Fruit fly (Drosophila melanogaster): ENCODE data around the gene CG4572.

Gene CG4572

DNA sequence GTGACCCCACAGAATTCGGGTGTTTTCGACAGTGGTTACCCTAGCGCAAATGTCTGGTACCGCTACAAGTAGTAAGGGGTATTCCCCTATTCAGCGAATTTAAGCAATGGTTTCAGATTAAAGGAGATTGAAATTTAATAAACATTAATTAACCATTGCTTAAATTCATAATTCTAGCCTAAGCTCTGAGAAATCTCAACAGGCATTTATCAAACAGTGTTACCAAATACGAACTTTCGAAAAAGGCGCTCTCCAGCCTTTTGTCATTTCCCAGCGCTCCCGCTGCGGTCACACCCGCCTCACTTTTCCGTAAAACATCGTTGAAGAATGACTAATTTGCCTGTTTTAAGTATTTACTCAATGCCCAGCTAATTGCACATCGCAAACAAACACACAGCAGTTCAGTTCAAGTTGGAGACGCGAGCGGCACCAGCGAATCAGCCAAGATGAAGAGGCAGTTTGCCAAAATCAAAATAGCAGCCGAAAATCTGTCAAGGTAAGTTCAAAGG is 40.7 kb upstream of the CG4572 start, which contains the start of the genes Surf6 and RhoGAP92B (continued):
- TF ChIP-seq cad (GFP tag; optimal IDR thresholded peaks at IDR 0.05) (no peak), CG7372 (GFP tag; IDR thresholded peaks at IDR 0.05) (no peak), esg (GFP tag; conservative IDR thresholded peaks at IDR 0.05) (no peak; the same call in 1 of the 2 replicates), CG6791 (GFP tag; IDR thresholded peaks at IDR 0.05; ENCODE audit: partially characterized antibody) (0 out of 3 replicates have a peak, but pooled peaks have one; percentile 43), CG18262 (tag; optimal IDR thresholded peaks at IDR 0.05) (peak; percentile 53), Atf3 (GFP tag; optimal IDR thresholded peaks at IDR 0.05) (peak; percentile 37), CG10654 (GFP tag; optimal IDR thresholded peaks at IDR 0.05) (peak; percentile 54), CG17829 (tag; optimal IDR thresholded peaks at IDR 0.05) (peak; percentile 77), CG4424 (GFP tag; optimal IDR thresholded peaks at IDR 0.05) (peak; percentile 49), CG9437 (GFP tag; optimal IDR thresholded peaks at IDR 0.05) (peak; percentile 31), CG4730 (GFP tag; IDR thresholded peaks at IDR 0.05) (no peak), wdn (GFP tag; IDR thresholded peaks at IDR 0.05) (no peak), jumu (GFP tag; optimal IDR thresholded peaks at IDR 0.05) (peak; percentile 77), HmgD (GFP tag; optimal IDR thresholded peaks at IDR 0.05) (peak; percentile 74), vnd (GFP tag; IDR thresholded peaks at IDR 0.05; ENCODE audit: partially characterized antibody) (no peak), CG5245 (GFP tag; optimal IDR thresholded peaks at IDR 0.05) (peak; percentile 17), shn (GFP tag; optimal IDR thresholded peaks at IDR 0.05) (peak; percentile 24), CG12299 (tag; optimal IDR thresholded peaks at IDR 0.05) (peak; percentile 55), lbe (GFP tag; optimal IDR thresholded peaks at IDR 0.05) (peak; percentile 17), CoRest (tag; optimal IDR thresholded peaks at IDR 0.05) (peak; percentile 66), pros (GFP tag; optimal IDR thresholded peaks at IDR 0.05) (no peak), Xbp1 (GFP tag; optimal IDR thresholded peaks at IDR 0.05) (peak; percentile 70), Dref (GFP tag; IDR thresholded peaks at IDR 0.05) (0 out of 2 replicates have a peak, but pooled peaks have one; percentile 21), CG1832 (GFP tag; optimal IDR thresholded peaks at IDR 0.05) (no peak), CG12744 (GFP tag; optimal IDR thresholded peaks at IDR 0.05) (peak; percentile 19), maf-S (GFP tag; optimal IDR thresholded peaks at IDR 0.05) (peak; percentile 19), Drgx (GFP tag; IDR thresholded peaks at IDR 0.05) (peak; percentile 27; the same call in 1 of the 2 replicates), br (optimal IDR thresholded peaks at IDR 0.05) (no peak), sr (GFP tag; IDR thresholded peaks at IDR 0.05) (no peak), Rfx (GFP tag; IDR thresholded peaks at IDR 0.05) (peak; percentile 59; the same call in 1 of the 2 replicates), Pdp1 (GFP tag; optimal IDR thresholded peaks at IDR 0.05) (peak; percentile 45 to 61), Gug (GFP tag; IDR thresholded peaks at IDR 0.05) (no peak), B-H1 (GFP tag; IDR thresholded peaks at IDR 0.05) (no peak), ERR (GFP tag; optimal IDR thresholded peaks at IDR 0.05) (peak; percentile 38), Camta (GFP tag; optimal IDR thresholded peaks at IDR 0.05) (peak; percentile 55), Nf-YA (GFP tag; IDR thresholded peaks at IDR 0.05) (no peak), CG15601 (tag; optimal IDR thresholded peaks at IDR 0.05) (peak; percentile 72), chm (GFP tag; IDR thresholded peaks at IDR 0.05) (no peak; the same call in 1 of the 2 replicates)

dm6 chr3R:19902926-19903739 is 38.9 kb upstream of the CG4572 start, which contains the start of gene ClpX:
Gene ClpX (minus strand): TSS chr3R:19903689.
- TF ChIP-seq CG6272 (GFP tag; IDR thresholded peaks at IDR 0.05) (no peak), E2f2 (GFP tag; IDR thresholded peaks at IDR 0.05) (peak; percentile 35; the same call in 1 of the 2 replicates), lab (GFP tag; optimal IDR thresholded peaks at IDR 0.05) (no peak), zen2 (GFP tag; IDR thresholded peaks at IDR 0.05; ENCODE audit: partially characterized antibody) (peak; percentile 28; the same call in 1 of the 3 replicates), ato (GFP tag; IDR thresholded peaks at IDR 0.05; ENCODE audit: partially characterized antibody) (peak; percentile 60), maf-S (GFP tag; optimal IDR thresholded peaks at IDR 0.05) (no peak), NFAT (GFP tag; IDR thresholded peaks at IDR 0.05) (no peak), dm (GFP tag; optimal IDR thresholded peaks at IDR 0.05) (peak; percentile 9), Doc2 (GFP tag; IDR thresholded peaks at IDR 0.05) (no peak), CG13123 (GFP tag; optimal IDR thresholded peaks at IDR 0.05) (no peak), CHES-1-like (GFP tag; optimal IDR thresholded peaks at IDR 0.05) (no peak), CG17568 (GFP tag; optimal IDR thresholded peaks at IDR 0.05) (no peak), CG6765 (GFP tag; optimal IDR thresholded peaks at IDR 0.05) (peak; percentile 25), gfzf (GFP tag; optimal IDR thresholded peaks at IDR 0.05) (peak; percentile 42)
